Worm (Caenorhabditis elegans) whole organism, L3 larva: ENCODE results near the gene W02D7.4.

ENCODE experiments used
- ama-1 ChIP-seq: fragments of 150-350 bp; optimal IDR thresholded peaks from 2 replicates; lab custom pipeline; 2018
- fkh-10 ChIP-seq: sonication (generic microtip); optimal IDR thresholded peaks from 2 replicates; lab custom pipeline; 2017; ENCODE audit warnings: missing biosample characterization, missing genetic modification reagents, missing genetic modification characterization
- nhr-43 ChIP-seq: sonication (generic microtip); optimal IDR thresholded peaks from 2 replicates; lab custom pipeline; 2016; ENCODE audit warnings: mild to moderate bottlenecking, missing genetic modification characterization, missing compliant biosample characterization; ENCODE audit not compliant: poor library complexity, severe bottlenecking
- sea-2 ChIP-seq: fragments of 150-350 bp; sonication (generic microtip); optimal IDR thresholded peaks from 4 replicates; lab custom pipeline; 2014; ENCODE audit warnings: missing biosample characterization, missing genetic modification reagents, missing genetic modification characterization

ce11 chrV:8253946-8254345 is 43.5 kb downstream of the W02D7.4 start:
- no peak for TF ChIP-seq ama-1 (lab: Kevin White, UChicago)
- no peak for TF ChIP-seq nhr-43
- no peak for TF ChIP-seq sea-2 (GFP tag; lab: Kevin White, UChicago)
- no peak for TF ChIP-seq fkh-10 (GFP tag; lab: Kevin White, UChicago)
